Worm (Caenorhabditis elegans): ENCODE results near the gene F53C3.3.

- TF ChIP-seq lir-3 (tag; optimal IDR thresholded peaks at IDR 0.05) (no peak), fkh-10 (GFP tag; optimal IDR thresholded peaks at IDR 0.05) (no peak), ceh-28 (tag; optimal IDR thresholded peaks at IDR 0.05) (no peak), nhr-11 (tag; optimal IDR thresholded peaks at IDR 0.05) (no peak), dpl-1 (GFP tag; optimal IDR thresholded peaks at IDR 0.05) (no peak), T26A8.4 (GFP tag; IDR thresholded peaks at IDR 0.05) (no peak), pqm-1 (tag; optimal IDR thresholded peaks at IDR 0.05) (no peak), Y48G9A.11 (GFP tag; IDR thresholded peaks at IDR 0.05) (no peak), nhr-28 (tag; optimal IDR thresholded peaks at IDR 0.05) (no peak), T20F7.1 (GFP tag; optimal IDR thresholded peaks at IDR 0.05) (no peak), ztf-11 (tag; optimal IDR thresholded peaks at IDR 0.05) (no peak), unc-62 (GFP tag; optimal IDR thresholded peaks at IDR 0.05 in 1 of 2) (no peak), unc-62 (tag; optimal IDR thresholded peaks at IDR 0.05) (no peak), snpc-1.2 (GFP tag; IDR thresholded peaks at IDR 0.05) (no peak), snpc-4 (tag; optimal IDR thresholded peaks at IDR 0.05) (no peak)
These were observed 24.3 kb upstream of the F53C3.3 start, which contains the start of gene srh-250 for ce11 chrII:3878330-3878729.
